Worm (Caenorhabditis elegans) whole organism, L1 larva: ENCODE results near the gene Y65A5A.1.

Experiments
- elt-2 ChIP-seq: sonication (generic microtip); optimal IDR thresholded peaks from 2 replicates; lab custom pipeline; 2016; ENCODE audit warnings: missing genetic modification characterization, mild to moderate bottlenecking, inconsistent platforms, missing compliant biosample characterization, missing genetic modification reagents
- fkh-4 ChIP-seq: sonication (generic microtip); optimal IDR thresholded peaks from 2 replicates; lab custom pipeline; 2016; ENCODE audit warnings: missing compliant biosample characterization, missing genetic modification characterization, borderline replicate concordance
- irx-1 ChIP-seq: sonication (generic microtip); optimal IDR thresholded peaks from 2 replicates; lab custom pipeline; 2016; ENCODE audit warnings: missing genetic modification characterization, missing compliant biosample characterization
- lin-14 ChIP-seq: fragments of 200-800 bp; sonication (Bioruptor generic); optimal IDR thresholded peaks from 2 replicates; lab custom pipeline; 2018; ENCODE audit warnings: mild to moderate bottlenecking, missing genetic modification characterization, moderate library complexity, missing compliant biosample characterization
- lin-15B ChIP-seq: fragments of 150-350 bp; sonication (generic microtip); optimal IDR thresholded peaks from 3 replicates; lab custom pipeline; 2014; ENCODE audit warnings: missing biosample characterization, missing genetic modification characterization
- lin-35 ChIP-seq, 2 experiments: fragments of 150-350 bp; optimal IDR thresholded peaks; 2 replicates each; lab custom pipeline; 2014; ENCODE audit warnings: missing biosample characterization in 2 of 2, missing genetic modification characterization in 2 of 2, missing genetic modification reagents in 2 of 2
- mef-2 ChIP-seq: fragments of 150-350 bp; optimal IDR thresholded peaks from 2 replicates; lab custom pipeline; 2014; ENCODE audit warnings: missing biosample characterization, missing genetic modification characterization
- mep-1 ChIP-seq: fragments of 150-350 bp; optimal IDR thresholded peaks from 2 replicates; lab custom pipeline; 2014; ENCODE audit warnings: missing biosample characterization, missing genetic modification characterization
- nhr-12 ChIP-seq: sonication (generic microtip); optimal IDR thresholded peaks from 2 replicates; lab custom pipeline; 2017; ENCODE audit warnings: missing biosample characterization, missing genetic modification characterization
- nhr-19 ChIP-seq: fragments of 200-800 bp; sonication (Bioruptor generic); conservative IDR thresholded peaks from 2 replicates; pipeline ENCODE4 v1.3.6; 2022; ENCODE audit warnings: missing genetic modification characterization, missing compliant biosample characterization
- nhr-20 ChIP-seq: sonication (generic microtip); optimal IDR thresholded peaks from 2 replicates; lab custom pipeline; 2016; ENCODE audit warnings: mild to moderate bottlenecking, missing genetic modification characterization, missing compliant biosample characterization
- nhr-77 ChIP-seq: fragments of 150-350 bp; optimal IDR thresholded peaks from 2 replicates; lab custom pipeline; 2014; ENCODE audit warnings: missing biosample characterization, missing genetic modification characterization
- pag-3 ChIP-seq: sonication (generic microtip); optimal IDR thresholded peaks from 2 replicates; lab custom pipeline; 2017; ENCODE audit warnings: missing genetic modification characterization, mild to moderate bottlenecking, missing compliant biosample characterization, antibody characterized with exemption, borderline replicate concordance; ENCODE audit not compliant: insufficient read depth
- unc-130 ChIP-seq: fragments of 150-350 bp; optimal IDR thresholded peaks from 2 replicates; lab custom pipeline; 2017; ENCODE audit warnings: missing biosample characterization, missing genetic modification characterization, inconsistent platforms
- unc-30 ChIP-seq: sonication (generic microtip); optimal IDR thresholded peaks from 2 replicates; lab custom pipeline; 2017; ENCODE audit warnings: missing biosample characterization, missing genetic modification characterization
- unc-62 ChIP-seq: fragments of 150-350 bp; optimal IDR thresholded peaks from 2 replicates; lab custom pipeline; 2014; ENCODE audit warnings: missing biosample characterization, missing genetic modification reagents, missing genetic modification characterization

Y65A5A.1 gene

DNA sequence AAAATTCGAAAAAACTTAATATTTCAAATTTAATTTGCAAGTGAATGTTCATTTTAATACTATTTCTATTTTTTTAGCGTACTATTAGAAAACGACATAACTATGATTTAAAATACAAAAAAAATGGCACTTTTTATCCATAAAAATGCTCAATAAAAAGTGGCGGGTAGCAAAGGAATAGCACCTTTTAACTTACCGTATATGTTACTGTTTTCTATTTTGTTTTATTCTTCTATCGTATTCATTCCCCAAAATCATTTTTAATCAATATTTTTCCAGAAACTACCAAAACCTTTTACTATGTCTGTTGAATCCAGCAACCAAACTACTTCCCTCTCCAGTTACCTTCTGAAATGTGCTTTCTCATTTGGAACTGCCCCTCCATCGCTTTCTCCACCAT, 48.9 kb downstream of the Y65A5A.1 start, which contains the start of gene C35D6.4:
Gene C35D6.4, plus strand, starts transcription at position 301 of the 400 bp plus-strand sequence.
- no peak for TF ChIP-seq lin-15B
- no peak for TF ChIP-seq unc-30 (tag; lab: Kevin White, UChicago)
- TF ChIP-seq nhr-20 (tag; lab: Kevin White, UChicago): no peak
- TF ChIP-seq pag-3 (tag; lab: Kevin White, UChicago): no peak
- TF ChIP-seq elt-2 (tag; lab: Kevin White, UChicago): no peak
- no peak for TF ChIP-seq lin-35 (GFP tag; optimal IDR thresholded peaks at IDR 0.05; lab: Kevin White, UChicago)
- no peak for TF ChIP-seq fkh-4
- no peak for TF ChIP-seq lin-14
- no peak for TF ChIP-seq irx-1
- no peak for TF ChIP-seq nhr-77 (tag; lab: Kevin White, UChicago)
- TF ChIP-seq mep-1: no peak
- TF ChIP-seq mef-2 (tag; lab: Kevin White, UChicago): no peak
- no peak for TF ChIP-seq nhr-19 (GFP tag; lab: Robert Waterston, UW)
- TF ChIP-seq unc-62 (GFP tag; lab: Kevin White, UChicago): no peak
- no peak for TF ChIP-seq unc-130 (tag; lab: Kevin White, UChicago)
- no peak for TF ChIP-seq nhr-12 (tag; lab: Kevin White, UChicago)
